Fruit fly (Drosophila melanogaster): ENCODE measurements around the gene IA-2.

dm6 chr2L:1007840-1008241 is 40.0 kb downstream of the IA-2 start:
- TF ChIP-seq usp (GFP tag; optimal IDR thresholded peaks at IDR 0.05), result no peak
- no peak for TF ChIP-seq Dll (optimal IDR thresholded peaks at IDR 0.05)
- no peak for TF ChIP-seq pan (optimal IDR thresholded peaks at IDR 0.05)
- TF ChIP-seq CG8478 (optimal IDR thresholded peaks at IDR 0.05), result no peak

Measured in whole organism.